Fruit fly (Drosophila melanogaster): ENCODE measurements around the gene Pex19.

DNA sequence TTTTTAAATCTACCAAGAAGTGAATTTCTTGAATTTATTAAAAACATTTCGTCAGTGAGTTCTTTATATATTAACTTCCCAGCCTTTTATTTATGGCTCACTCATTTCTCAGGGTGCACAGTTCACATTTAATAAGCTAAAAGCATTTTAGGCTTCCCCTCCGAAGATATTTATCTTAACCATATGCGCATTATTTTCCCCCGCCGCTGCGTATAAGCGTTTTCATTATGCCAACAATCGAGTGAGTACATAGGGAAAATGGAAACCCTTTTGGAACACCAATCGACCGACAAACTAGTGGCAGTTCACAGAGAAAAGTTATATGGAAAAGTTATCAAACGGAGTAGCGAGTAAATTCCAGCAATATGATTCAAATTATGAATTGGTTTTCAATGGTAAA lies 46.1 kb downstream of the Pex19 start, which contains the start of gene Gr33a:
- TF ChIP-seq insv (optimal IDR thresholded peaks at IDR 0.05) (no peak), h (optimal IDR thresholded peaks at IDR 0.05) (no peak)
